Worm (Caenorhabditis elegans) whole organism, L4 larva: ENCODE measurements around the gene srx-117.
"Not testable (repeated sequence)": the region's sequence is repeated elsewhere in the genome, so short reads cannot be mapped to it uniquely, and the experiment has no call there.

Experiments
- F37D6.2 ChIP-seq: sonication (generic microtip); optimal IDR thresholded peaks from 2 replicates; lab custom pipeline; 2016; ENCODE audit warnings: mild to moderate bottlenecking, missing genetic modification characterization, missing compliant biosample characterization
- T20F7.1 ChIP-seq: fragments of 200-800 bp; sonication (Bioruptor generic); optimal IDR thresholded peaks from 2 replicates; lab custom pipeline; 2018; ENCODE audit warnings: mild to moderate bottlenecking, missing genetic modification characterization, missing compliant biosample characterization
- Y105C5A.15 ChIP-seq: fragments of 200-800 bp; sonication (Bioruptor generic); IDR thresholded peaks from 2 replicates; pipeline ENCODE4 v1.3.6; 2022; ENCODE audit warnings: missing genetic modification characterization, missing compliant biosample characterization
- Y75B8A.6 ChIP-seq: fragments of 200-800 bp; sonication (Bioruptor generic); IDR thresholded peaks from 2 replicates; pipeline ENCODE4 v1.3.6; 2022; ENCODE audit warnings: missing genetic modification reagents, missing genetic modification characterization, missing compliant biosample characterization
- ZK546.5 ChIP-seq, 2 experiments: sonication (generic microtip); optimal IDR thresholded peaks; 2 replicates each; lab custom pipeline; 2017; ENCODE audit warnings: missing biosample characterization in 2 of 2, missing genetic modification characterization in 2 of 2
- attf-4 ChIP-seq: sonication (generic microtip); optimal IDR thresholded peaks from 3 replicates; lab custom pipeline; 2017; ENCODE audit warnings: missing biosample characterization, missing genetic modification characterization
- ceh-44 ChIP-seq: fragments of 200-800 bp; sonication (Bioruptor generic); IDR thresholded peaks from 2 replicates; pipeline ENCODE4 v1.3.6; 2022; ENCODE audit warnings: missing genetic modification reagents, missing genetic modification characterization, missing compliant biosample characterization
- daf-16 ChIP-seq, 3 experiments: sonication (generic microtip); optimal IDR thresholded peaks; 2 replicates each; lab custom pipeline; 2016 to 2017; ENCODE audit warnings: missing genetic modification characterization in 3 of 3, missing genetic modification reagents in 3 of 3, mild to moderate bottlenecking in 2 of 3, missing compliant biosample characterization in 2 of 3, missing biosample characterization in 1 of 3, moderate library complexity in 1 of 3
- dmd-8 ChIP-seq: fragments of 200-800 bp; sonication (Bioruptor generic); IDR thresholded peaks from 2 replicates; pipeline ENCODE4 v1.3.6; 2022; ENCODE audit warnings: missing genetic modification characterization, missing compliant biosample characterization
- fkh-10 ChIP-seq: fragments of 150-350 bp; optimal IDR thresholded peaks from 2 replicates; lab custom pipeline; 2014; ENCODE audit warnings: missing biosample characterization, missing genetic modification reagents, missing genetic modification characterization
- hif-1 ChIP-seq, 2 experiments: sonication (generic microtip); optimal IDR thresholded peaks; 2 replicates each; lab custom pipeline; 2016 to 2017; ENCODE audit warnings: missing compliant biosample characterization in 2 of 2, missing genetic modification characterization in 2 of 2, missing genetic modification reagents in 2 of 2, missing genotype in 2 of 2, mild to moderate bottlenecking in 1 of 2
- hlh-11 ChIP-seq: fragments of 200-800 bp; sonication (Bioruptor generic); optimal IDR thresholded peaks from 2 replicates; lab custom pipeline; 2018; ENCODE audit warnings: mild to moderate bottlenecking, missing genetic modification characterization, missing compliant biosample characterization
- hmg-1.1 ChIP-seq: fragments of 200-800 bp; sonication (Bioruptor generic); IDR thresholded peaks from 2 replicates; pipeline ENCODE4 v1.3.6; 2022; ENCODE audit warnings: missing genetic modification reagents, missing genetic modification characterization, missing compliant biosample characterization
- jun-1 ChIP-seq: fragments of 150-350 bp; optimal IDR thresholded peaks from 2 replicates; lab custom pipeline; 2014; ENCODE audit warnings: missing biosample characterization, missing genetic modification reagents, missing genetic modification characterization
- lim-7 ChIP-seq: fragments of 200-800 bp; sonication (Bioruptor generic); IDR thresholded peaks from 2 replicates; pipeline ENCODE4 v1.3.6; 2022; ENCODE audit warnings: missing genetic modification characterization, missing compliant biosample characterization
- lin-38 ChIP-seq: fragments of 200-800 bp; sonication (Bioruptor generic); IDR thresholded peaks from 2 replicates; pipeline ENCODE4 v1.3.6; 2022; ENCODE audit warnings: missing genetic modification reagents, missing genetic modification characterization, missing compliant biosample characterization
- lir-3 ChIP-seq: sonication (generic microtip); optimal IDR thresholded peaks from 2 replicates; lab custom pipeline; 2016; ENCODE audit warnings: mild to moderate bottlenecking, missing genetic modification characterization, missing compliant biosample characterization
- lsy-2 ChIP-seq, 2 experiments: fragments of 150-350 bp in 1 of 2; sonication (generic microtip) in 1 of 2; optimal IDR thresholded peaks; 2 replicates each; lab custom pipeline; 2014 to 2017; ENCODE audit warnings: missing biosample characterization in 2 of 2, missing genetic modification characterization in 2 of 2
- madf-5 ChIP-seq, 2 experiments: fragments of 200-800 bp; sonication (Bioruptor generic); IDR thresholded peaks; 2 replicates each; pipeline ENCODE4 v1.3.6; 2022; ENCODE audit warnings: missing compliant biosample characterization in 2 of 2, missing genetic modification characterization in 2 of 2
- nhr-10 ChIP-seq: fragments of 150-350 bp; optimal IDR thresholded peaks from 2 replicates; lab custom pipeline; 2014; ENCODE audit warnings: missing biosample characterization, missing genetic modification characterization
- nhr-25 ChIP-seq: sonication (generic microtip); optimal IDR thresholded peaks from 2 replicates; lab custom pipeline; 2017; ENCODE audit warnings: missing genetic modification characterization, mild to moderate bottlenecking, missing compliant biosample characterization, antibody characterized with exemption, moderate library complexity, borderline replicate concordance; ENCODE audit not compliant: insufficient read depth
- nhr-28 ChIP-seq: fragments of 150-350 bp; optimal IDR thresholded peaks from 2 replicates; lab custom pipeline; 2014; ENCODE audit warnings: missing biosample characterization, missing genetic modification characterization
- nhr-48 ChIP-seq: sonication (generic microtip); optimal IDR thresholded peaks from 2 replicates; lab custom pipeline; 2016; ENCODE audit warnings: mild to moderate bottlenecking, missing genetic modification characterization, missing compliant biosample characterization
- nhr-6 ChIP-seq: fragments of 150-350 bp; optimal IDR thresholded peaks from 2 replicates; lab custom pipeline; 2014; ENCODE audit warnings: missing biosample characterization, missing genetic modification characterization
- nhr-76 ChIP-seq: fragments of 150-350 bp; optimal IDR thresholded peaks from 2 replicates; lab custom pipeline; 2014; ENCODE audit warnings: missing biosample characterization, missing genetic modification characterization
- nhr-77 ChIP-seq: fragments of 150-350 bp; optimal IDR thresholded peaks from 2 replicates; lab custom pipeline; 2014; ENCODE audit warnings: missing biosample characterization, missing genetic modification characterization
- pha-4 ChIP-seq, 2 experiments: fragments of 150-350 bp in 1 of 2; fragments of 200-800 bp in 1 of 2; sonication (Bioruptor generic) in 1 of 2; IDR thresholded peaks in 1 of 2; optimal IDR thresholded peaks in 1 of 2; 2 replicates each; pipeline versions ENCODE4 v1.3.6 to Lab custom; 2014 to 2022; ENCODE audit warnings: missing genetic modification characterization in 2 of 2, missing genetic modification reagents in 2 of 2, missing biosample characterization in 1 of 2, missing compliant biosample characterization in 1 of 2
- pqm-1 ChIP-seq: sonication (generic microtip); optimal IDR thresholded peaks from 2 replicates; lab custom pipeline; 2017; ENCODE audit warnings: missing biosample characterization, missing genetic modification characterization
- saeg-2 ChIP-seq: fragments of 200-800 bp; sonication (Bioruptor generic); IDR thresholded peaks from 2 replicates; pipeline ENCODE4 v1.3.6; 2022; ENCODE audit warnings: missing genetic modification reagents, missing genetic modification characterization, missing compliant biosample characterization
- snpc-4 ChIP-seq: fragments of 150-350 bp; optimal IDR thresholded peaks from 2 replicates; lab custom pipeline; 2014; ENCODE audit warnings: missing biosample characterization, missing genetic modification characterization
- unc-130 ChIP-seq: sonication (generic microtip); optimal IDR thresholded peaks from 2 replicates; lab custom pipeline; 2016; ENCODE audit warnings: missing genetic modification reagents, missing genetic modification characterization, missing compliant biosample characterization
- unc-62 ChIP-seq, 3 experiments: fragments of 150-350 bp in 1 of 3; sonication (generic microtip); optimal IDR thresholded peaks in 2 of 3; peaks in 1 of 3; 1 replicate in 1 of 3; 2 replicates in 2 of 3; lab custom pipeline; 2014 to 2017; ENCODE audit warnings: missing biosample characterization in 3 of 3, missing genetic modification characterization in 3 of 3, missing genetic modification reagents in 3 of 3, missing genotype in 1 of 3

The srx-117 gene

DNA sequence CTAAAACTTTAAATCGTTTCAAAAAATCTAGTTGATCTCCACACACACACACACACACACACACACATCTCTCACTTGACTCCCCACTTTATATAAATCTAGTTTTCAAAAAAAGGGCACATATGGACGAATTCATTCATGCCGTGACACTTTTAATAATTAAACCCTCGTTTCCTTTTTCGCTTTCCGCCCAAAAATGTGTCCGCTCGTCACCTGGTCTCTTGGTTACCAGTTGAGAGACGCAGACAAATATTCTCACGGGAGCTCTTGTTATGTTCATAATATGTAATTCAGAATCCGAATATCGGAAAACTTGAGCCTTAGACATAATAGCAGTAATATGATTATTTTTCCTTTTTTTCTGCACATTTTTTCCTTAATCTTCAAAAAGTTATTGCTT lies 7.6 kb downstream of the srx-117 start:
- no peak for TF ChIP-seq T20F7.1 (GFP tag; lab: Kevin White, UChicago)
- TF ChIP-seq Y75B8A.6 (GFP tag; lab: Robert Waterston, UW), result no peak
- TF ChIP-seq madf-5 (GFP tag; IDR thresholded peaks at IDR 0.05; lab: Robert Waterston, UW), result no peak
- no peak for TF ChIP-seq ZK546.5 (tag; optimal IDR thresholded peaks at IDR 0.05; lab: Kevin White, UChicago)
- TF ChIP-seq lir-3 (tag; lab: Kevin White, UChicago), result no peak
- no peak for TF ChIP-seq lsy-2 (tag; optimal IDR thresholded peaks at IDR 0.05; lab: Kevin White, UChicago)
- no peak for TF ChIP-seq pha-4 (GFP tag; IDR thresholded peaks at IDR 0.05; lab: Robert Waterston, UW)
- TF ChIP-seq pha-4 (tag; optimal IDR thresholded peaks at IDR 0.05; lab: Kevin White, UChicago), result no peak
- no peak for TF ChIP-seq nhr-77
- no peak for TF ChIP-seq hlh-11 (tag; lab: Kevin White, UChicago)
- no peak for TF ChIP-seq saeg-2 (GFP tag; lab: Robert Waterston, UW)
- no peak for TF ChIP-seq fkh-10 (GFP tag; lab: Kevin White, UChicago)
- no peak for TF ChIP-seq ceh-44 (GFP tag; lab: Robert Waterston, UW)
- TF ChIP-seq dmd-8 (GFP tag; lab: Robert Waterston, UW), result no peak
- TF ChIP-seq attf-4 (tag; lab: Kevin White, UChicago), result no peak
- no peak for TF ChIP-seq nhr-76 (tag; lab: Kevin White, UChicago)
- no peak for TF ChIP-seq nhr-48 (tag; lab: Kevin White, UChicago)
- no peak for TF ChIP-seq snpc-4 (tag; lab: Kevin White, UChicago)
- no peak for TF ChIP-seq Y105C5A.15 (GFP tag; lab: Robert Waterston, UW)

DNA sequence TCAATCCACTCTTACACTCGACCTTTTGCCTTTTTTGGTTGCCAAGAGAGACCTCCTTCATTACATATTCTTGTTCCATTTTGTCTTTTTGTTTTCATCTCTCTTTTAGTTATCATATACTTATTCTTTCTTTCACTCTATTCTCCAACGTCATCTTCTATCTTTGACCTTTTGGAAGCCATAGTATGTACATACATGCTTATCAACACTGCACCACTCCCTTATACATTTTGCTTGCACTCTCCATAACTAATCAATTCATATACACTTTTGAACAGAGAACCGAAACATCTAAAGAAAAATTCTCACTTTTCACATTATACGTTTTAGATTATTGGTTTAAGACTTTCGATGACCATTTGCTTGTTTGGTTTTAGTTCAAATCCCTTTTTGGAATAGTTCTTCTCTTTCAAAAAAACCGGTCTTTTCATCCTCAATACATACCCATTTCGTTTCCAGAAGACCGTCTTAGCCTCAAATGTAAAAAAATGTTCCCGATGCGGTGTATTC lies 9.8 kb downstream of the srx-117 start, which contains the start of gene hex-2:
hex-2 (plus strand) TSS at position 460 of the 510 bp plus-strand sequence.
- TF ChIP-seq nhr-6 (tag; lab: Kevin White, UChicago) (peak; percentile 27), hmg-1.1 (GFP tag; lab: Robert Waterston, UW) (no peak), daf-16 (GFP tag; optimal IDR thresholded peaks at IDR 0.05; lab: Kevin White, UChicago) (no peak), daf-16 (tag; optimal IDR thresholded peaks at IDR 0.05; lab: Kevin White, UChicago) (peak; percentile 55), jun-1 (no peak), Y75B8A.6 (GFP tag; lab: Robert Waterston, UW) (no peak), nhr-48 (tag; lab: Kevin White, UChicago) (no peak), pqm-1 (peak; percentile 88), nhr-28 (tag; lab: Kevin White, UChicago) (peak; percentile 37), unc-62 (GFP tag; optimal IDR thresholded peaks at IDR 0.05 in 1 of 2; lab: Kevin White, UChicago) (peak in 1 of 2 experiments; percentile 33), unc-62 (tag; optimal IDR thresholded peaks at IDR 0.05; lab: Kevin White, UChicago) (no peak)

DNA sequence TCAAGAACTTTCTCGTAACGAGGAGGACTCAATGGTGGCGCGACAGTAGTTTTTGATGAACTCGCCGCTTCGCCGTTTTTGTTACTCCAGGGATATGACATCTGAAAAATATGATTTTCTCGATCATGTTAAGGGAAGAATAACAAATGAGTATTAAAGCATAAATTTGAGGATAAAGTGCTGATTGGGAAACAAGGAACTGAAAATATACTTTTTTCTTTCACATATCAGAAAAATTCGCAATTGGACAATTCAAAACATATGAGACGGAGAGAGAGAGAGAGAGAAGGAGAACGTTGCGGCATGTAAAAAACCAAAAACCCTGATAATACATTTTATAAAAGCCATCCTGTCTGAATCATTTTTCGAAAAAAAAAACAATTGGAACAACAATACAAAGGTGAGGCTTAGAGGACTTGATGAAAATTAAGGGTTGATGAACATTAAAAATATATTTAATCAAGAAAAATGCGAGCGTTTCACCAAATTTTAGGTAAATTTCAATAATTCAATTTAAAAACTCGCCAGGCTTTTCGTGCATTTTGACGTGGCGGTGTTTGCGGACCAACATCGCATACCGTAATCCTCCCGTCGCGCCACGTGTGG lies 16.4 kb downstream of the srx-117 start, which contains the start of the genes mut-14 and C14C11.2:
mut-14 (minus strand) TSS at position 101 of the 606 bp plus-strand sequence.
C14C11.2 (plus strand) TSS at position 556 of the 606 bp plus-strand sequence.
- TF ChIP-seq hlh-11 (tag; lab: Kevin White, UChicago) (no peak), lim-7 (GFP tag; lab: Robert Waterston, UW) (no peak), F37D6.2 (tag; lab: Kevin White, UChicago) (no peak), snpc-4 (tag; lab: Kevin White, UChicago) (no peak), hif-1 (tag; optimal IDR thresholded peaks at IDR 0.05; lab: Kevin White, UChicago) (no peak), pqm-1 (no peak), lsy-2 (tag; optimal IDR thresholded peaks at IDR 0.05; lab: Kevin White, UChicago) (no peak), unc-130 (GFP tag; lab: Kevin White, UChicago) (no peak)
- TF ChIP-seq, all 104 proteins: peak for 0

DNA sequence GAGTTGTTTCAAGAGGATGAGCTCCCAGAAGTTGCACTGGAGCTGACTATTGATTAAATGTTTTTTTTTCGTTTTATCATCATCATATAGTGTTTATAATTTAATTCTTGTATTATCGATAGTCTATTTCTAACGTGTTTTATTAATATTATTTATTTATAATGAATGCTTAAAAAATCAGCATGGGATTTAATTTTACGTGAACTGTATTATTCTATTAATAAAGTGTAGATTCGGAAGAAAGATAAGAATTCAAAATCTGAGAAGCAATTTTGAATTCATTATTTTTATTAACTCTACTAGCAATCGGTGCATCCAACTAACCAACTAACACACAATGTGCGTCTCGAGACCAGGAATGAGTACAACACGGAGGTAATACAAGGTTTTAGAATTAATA lies 19.0 kb downstream of the srx-117 start, which contains the start of gene C14C11.1:
C14C11.1 (plus strand) TSS at position 301 of the 400 bp plus-strand sequence.
- TF ChIP-seq nhr-10; lin-38; nhr-25 (tag; lab: Kevin White, UChicago): not testable (repeated sequence)
